Fruit fly (Drosophila melanogaster): Measurements from ENCODE around the gene CG14546.

CG14546 gene

DNA sequence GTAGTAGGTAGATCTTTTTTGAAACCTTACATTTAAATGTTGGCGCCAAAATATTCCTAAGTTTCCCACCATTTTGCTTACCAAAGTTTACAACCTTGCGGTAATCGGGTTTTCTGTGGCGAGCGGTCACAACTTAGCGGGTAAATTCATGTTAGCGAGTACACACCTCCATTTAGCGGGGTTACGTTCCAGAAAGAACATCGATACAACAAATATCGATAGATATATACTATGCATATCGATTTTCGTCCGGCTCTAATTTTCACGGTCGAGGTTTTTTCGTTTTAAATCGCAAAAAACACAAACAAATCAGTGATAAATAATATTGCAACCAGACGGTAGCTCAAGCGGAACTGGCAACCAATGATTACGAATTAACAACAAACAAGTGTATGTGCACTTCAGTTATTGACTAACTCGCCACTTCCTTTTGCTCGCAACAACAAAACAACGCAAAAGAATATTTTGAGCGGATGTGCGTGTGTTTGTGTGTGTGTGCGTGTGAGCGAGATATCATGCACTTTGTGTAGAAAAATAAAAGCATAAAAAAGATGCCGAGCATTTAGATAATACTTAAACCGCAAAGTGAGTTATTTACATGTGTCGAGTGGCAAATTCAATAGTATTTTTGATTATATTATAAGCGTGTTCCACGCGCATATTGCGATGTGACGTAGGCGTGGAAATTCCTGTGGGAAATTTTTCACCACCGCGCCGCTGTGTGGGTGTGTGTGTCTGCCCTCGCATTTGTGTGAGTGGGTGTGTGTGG lies 33.9 kb downstream of the CG14546 start, which contains the start of gene Lnk (continued):
- TF ChIP-seq peb (GFP tag; IDR thresholded peaks at IDR 0.05) (no peak), ems (GFP tag; optimal IDR thresholded peaks at IDR 0.05) (no peak), Oaz (GFP tag; IDR thresholded peaks at IDR 0.05) (no peak), ham (GFP tag; IDR thresholded peaks at IDR 0.05) (no peak), so (GFP tag; IDR thresholded peaks at IDR 0.05) (no peak), mld (GFP tag; IDR thresholded peaks at IDR 0.05; ENCODE audit: partially characterized antibody) (peak; percentile 86; the same call in 2 of the 3 replicates), CG14965 (GFP tag; optimal IDR thresholded peaks at IDR 0.05; ENCODE audit: borderline replicate concordance) (no peak), psq (GFP tag; optimal IDR thresholded peaks at IDR 0.05) (no peak), vvl (GFP tag; IDR thresholded peaks at IDR 0.05) (no peak; the same call in 1 of the 2 replicates), CG1233 (GFP tag; optimal IDR thresholded peaks at IDR 0.05) (no peak), hb (GFP tag; IDR thresholded peaks at IDR 0.05; ENCODE audit: partially characterized antibody) (peak; percentile 83), sd (tag; optimal IDR thresholded peaks at IDR 0.05) (peak; percentile 90), da (GFP tag; optimal IDR thresholded peaks at IDR 0.05) (no peak), NK7.1 (GFP tag; optimal IDR thresholded peaks at IDR 0.05) (no peak), CG1792 (GFP tag; optimal IDR thresholded peaks at IDR 0.05) (no peak), Pdp1 (GFP tag; optimal IDR thresholded peaks at IDR 0.05) (no peak), ci (GFP tag; IDR thresholded peaks at IDR 0.05) (peak; percentile 61; the same call in 2 of the 3 replicates), Abd-B (GFP tag; optimal IDR thresholded peaks at IDR 0.05) (no peak), CG13296 (GFP tag; optimal IDR thresholded peaks at IDR 0.05) (peak; percentile 20), CG31441 (GFP tag; IDR thresholded peaks at IDR 0.05) (no peak), CG8290 (GFP tag; optimal IDR thresholded peaks at IDR 0.05) (no peak), CG8290 (tag; optimal IDR thresholded peaks at IDR 0.05) (peak in 1 of 2 experiments; percentile 60), sqz (GFP tag; optimal IDR thresholded peaks at IDR 0.05) (peak; percentile 14), wdn (GFP tag; IDR thresholded peaks at IDR 0.05) (no peak), CG12659 (GFP tag; optimal IDR thresholded peaks at IDR 0.05) (peak; percentile 73), Hsf (GFP tag; optimal IDR thresholded peaks at IDR 0.05) (no peak), ase (GFP tag; IDR thresholded peaks at IDR 0.05) (no peak), HHEX (GFP tag; optimal IDR thresholded peaks at IDR 0.05) (no peak), CG31388 (GFP tag; optimal IDR thresholded peaks at IDR 0.05) (no peak), ac (GFP tag; optimal IDR thresholded peaks at IDR 0.05) (no peak), CG7839 (tag; optimal IDR thresholded peaks at IDR 0.05) (no peak), CG1832 (GFP tag; optimal IDR thresholded peaks at IDR 0.05) (no peak), Lpt (GFP tag; optimal IDR thresholded peaks at IDR 0.05) (no peak), ranshi (GFP tag; IDR thresholded peaks at IDR 0.05) (no peak), CG7963 (GFP tag; IDR thresholded peaks at IDR 0.05; ENCODE audit: partially characterized antibody) (peak; percentile 87), Deaf1 (tag; optimal IDR thresholded peaks at IDR 0.05) (no peak), en (GFP tag; optimal IDR thresholded peaks at IDR 0.05) (no peak), dysf (GFP tag; IDR thresholded peaks at IDR 0.05) (no peak), CG13894 (tag; optimal IDR thresholded peaks at IDR 0.05) (no peak), unpg (GFP tag; optimal IDR thresholded peaks at IDR 0.05) (no peak), Oli (tag; optimal IDR thresholded peaks at IDR 0.05) (no peak), bsh (GFP tag; optimal IDR thresholded peaks at IDR 0.05) (peak in 1 of 2 experiments; percentile 71), CG9609 (GFP tag; optimal IDR thresholded peaks at IDR 0.05) (peak; percentile 21), BtbVII (GFP tag; optimal IDR thresholded peaks at IDR 0.05) (no peak), CG7556 (GFP tag; optimal IDR thresholded peaks at IDR 0.05) (no peak), Dll (GFP tag; IDR thresholded peaks at IDR 0.05; ENCODE audit: partially characterized antibody) (peak; percentile 84), Myb (GFP tag; optimal IDR thresholded peaks at IDR 0.05) (peak; percentile 47), NC2β (GFP tag; optimal IDR thresholded peaks at IDR 0.05) (peak; percentile 35), klu (GFP tag; IDR thresholded peaks at IDR 0.05) (peak; percentile 34; the same call in 1 of the 2 replicates), sim (GFP tag; IDR thresholded peaks at IDR 0.05) (no peak)

Data from whole organism, embryonic.